Fruit fly (Drosophila melanogaster) Kc167 (cell line): ENCODE data around the gene CG32641.
"Not testable (repeated sequence)": the region's sequence is repeated elsewhere in the genome, so short reads cannot be mapped to it uniquely, and the experiment has no call there.

Source experiments
- Myc ChIP-seq: fragments of >200 bp; optimal IDR thresholded peaks from 2 replicates; lab custom pipeline; 2017; ENCODE audit warnings: missing external identifiers
- Sin3A ChIP-seq: fragments of >200 bp; optimal IDR thresholded peaks from 2 replicates; lab custom pipeline; 2018; ENCODE audit warnings: missing external identifiers
- h ChIP-seq: fragments of >200 bp; optimal IDR thresholded peaks from 3 replicates; lab custom pipeline; 2018; ENCODE audit warnings: missing external identifiers
- insv ChIP-seq: fragments of >200 bp; optimal IDR thresholded peaks from 3 replicates; lab custom pipeline; 2018; ENCODE audit warnings: missing external identifiers
- psq ChIP-seq: fragments of >200 bp; optimal IDR thresholded peaks from 2 replicates; lab custom pipeline; 2017; ENCODE audit warnings: missing external identifiers
- ttk ChIP-seq: sonication (Bioruptor generic); optimal IDR thresholded peaks from 2 replicates; lab custom pipeline; 2017; ENCODE audit warnings: missing external identifiers

CG32641 gene

DNA sequence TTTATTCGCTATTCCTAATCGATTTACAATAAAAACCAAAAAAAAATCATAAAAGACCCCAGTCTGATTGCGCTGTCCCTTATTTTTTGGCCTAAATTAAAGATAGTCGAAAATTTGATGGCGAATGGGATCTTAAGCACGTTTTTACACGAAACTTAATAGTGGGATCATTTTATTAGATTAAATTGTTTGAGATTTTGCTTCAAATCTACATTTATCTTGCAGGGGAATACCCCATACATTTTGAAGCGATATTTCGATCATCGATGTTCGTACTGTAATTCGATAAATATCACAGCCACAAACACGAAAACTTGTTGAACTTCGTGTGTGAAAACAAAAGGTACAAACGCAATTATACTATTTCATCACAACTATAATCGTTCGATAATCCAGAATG, at the start of gene CG32641:
Gene CG32641, plus strand, starts transcription at position 301 of the 400 bp plus-strand sequence.
- TF ChIP-seq psq (lab: Kevin White, UChicago); Sin3A (lab: Kevin White, UChicago); h: not testable (repeated sequence)

DNA sequence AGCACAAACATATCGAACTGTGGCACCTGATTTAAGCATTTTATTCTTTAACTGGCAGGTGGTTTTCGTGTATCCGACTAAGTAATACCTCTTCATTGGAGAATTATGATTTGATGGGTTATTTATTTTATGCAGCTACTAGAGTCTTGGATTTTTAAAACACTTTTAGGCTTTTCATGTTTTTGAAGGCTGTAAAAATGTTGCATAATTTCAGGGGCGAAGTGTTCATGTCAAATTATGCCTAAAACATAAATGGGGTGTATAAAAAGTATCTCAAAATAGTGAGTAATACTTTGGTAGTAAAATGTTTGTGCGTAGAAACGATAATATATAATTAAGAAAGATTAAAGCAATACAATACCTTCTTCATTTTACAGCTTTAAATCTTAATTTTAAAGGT, 49.5 kb upstream of the CG32641 start:
- TF ChIP-seq ttk (no peak), insv (lab: Kevin White, UChicago) (no peak), Myc (lab: Kevin White, UChicago) (no peak), Sin3A (lab: Kevin White, UChicago) (no peak), psq (lab: Kevin White, UChicago) (no peak), h (no peak)

DNA sequence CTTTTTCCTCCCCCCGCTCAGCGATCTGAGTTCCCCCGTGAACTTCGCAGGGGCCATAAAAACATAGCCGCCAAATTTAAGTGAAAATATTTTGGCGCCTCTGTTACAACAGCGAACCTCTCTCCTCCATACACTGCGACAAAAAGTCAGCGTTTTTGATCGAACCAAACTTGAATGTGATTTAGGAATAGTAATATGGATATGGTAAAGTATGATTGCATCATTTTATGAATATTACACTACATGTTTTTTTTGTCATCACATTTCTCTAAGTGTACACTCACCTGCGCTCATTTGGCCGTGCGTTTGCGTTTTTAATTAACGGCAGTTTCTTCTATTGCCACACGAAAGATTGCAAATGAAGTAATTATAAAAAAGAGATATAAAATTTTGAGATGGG, 48.6 kb upstream of the CG32641 start:
- TF ChIP-seq Sin3A (lab: Kevin White, UChicago) (no peak), h (no peak), psq (lab: Kevin White, UChicago) (no peak), Myc (lab: Kevin White, UChicago) (no peak), insv (lab: Kevin White, UChicago) (no peak), ttk (no peak)

DNA sequence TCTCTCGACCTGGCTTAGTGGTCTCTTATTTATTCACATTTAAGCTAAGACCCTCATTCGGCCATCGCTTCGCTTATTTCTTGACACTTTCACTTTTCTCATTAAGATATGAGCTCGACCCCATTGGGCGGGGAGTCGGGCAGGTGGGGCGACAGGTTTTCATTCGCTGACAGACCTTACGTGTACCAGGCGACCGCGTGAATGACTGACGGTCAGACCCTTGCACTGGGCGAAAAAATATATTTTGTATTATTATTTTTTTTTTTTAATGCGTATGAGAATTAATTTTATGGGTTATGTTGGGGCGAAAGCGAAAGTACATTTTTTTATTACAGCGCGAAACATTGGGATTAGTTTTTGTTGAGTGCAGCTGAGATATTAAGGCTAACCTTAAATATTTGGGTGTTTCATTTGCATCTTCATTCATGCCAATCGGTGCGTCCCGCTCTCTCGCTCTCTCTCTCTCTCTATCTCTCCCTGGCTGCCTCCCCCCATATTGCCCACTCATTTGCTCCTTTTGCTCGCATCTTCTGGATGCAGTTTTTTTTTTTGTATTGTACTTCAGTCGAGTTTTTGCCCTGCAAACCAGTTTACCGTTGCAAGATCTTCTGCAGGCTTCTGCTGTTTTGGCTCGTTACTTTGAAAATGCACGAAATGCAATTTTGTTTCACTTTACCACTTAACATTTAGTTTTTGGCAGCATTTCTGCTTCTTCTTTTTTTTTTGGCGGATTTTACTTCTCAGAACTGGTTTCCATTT, 47.2 kb upstream of the CG32641 start:
- no peak for TF ChIP-seq Sin3A (lab: Kevin White, UChicago)
- no peak for TF ChIP-seq Myc (lab: Kevin White, UChicago)
- no peak for TF ChIP-seq h
- no peak for TF ChIP-seq insv (lab: Kevin White, UChicago)
- no peak for TF ChIP-seq ttk
- TF ChIP-seq psq (lab: Kevin White, UChicago) = no peak

DNA sequence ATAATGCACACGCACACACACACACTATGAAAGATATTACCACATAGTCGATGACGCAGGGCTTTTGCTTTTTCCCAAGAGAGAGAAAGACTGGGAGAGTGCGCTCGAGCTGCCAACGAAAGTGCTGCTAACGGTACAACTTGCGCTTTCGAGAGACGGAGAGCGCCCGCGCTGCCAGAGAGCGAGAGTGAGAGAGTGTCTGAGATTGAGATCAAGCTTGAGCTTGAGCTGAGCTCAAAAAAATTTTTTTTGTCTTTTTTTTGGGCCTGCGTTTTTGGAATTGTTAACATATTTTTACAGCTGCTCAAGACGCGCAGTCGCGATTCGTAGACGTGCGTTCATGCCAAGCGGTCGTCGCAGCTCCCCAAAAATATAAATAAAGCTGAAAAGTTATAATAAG, 45.4 kb upstream of the CG32641 start, which contains the start of gene CG32645:
Gene CG32645, plus strand, starts transcription at position 313 of the 400 bp plus-strand sequence.
- TF ChIP-seq insv (lab: Kevin White, UChicago) = no peak
- TF ChIP-seq ttk = no peak
- TF ChIP-seq h = no peak
- no peak for TF ChIP-seq Myc (lab: Kevin White, UChicago)
- TF ChIP-seq Sin3A (lab: Kevin White, UChicago) = no peak
- TF ChIP-seq psq (lab: Kevin White, UChicago) = no peak

DNA sequence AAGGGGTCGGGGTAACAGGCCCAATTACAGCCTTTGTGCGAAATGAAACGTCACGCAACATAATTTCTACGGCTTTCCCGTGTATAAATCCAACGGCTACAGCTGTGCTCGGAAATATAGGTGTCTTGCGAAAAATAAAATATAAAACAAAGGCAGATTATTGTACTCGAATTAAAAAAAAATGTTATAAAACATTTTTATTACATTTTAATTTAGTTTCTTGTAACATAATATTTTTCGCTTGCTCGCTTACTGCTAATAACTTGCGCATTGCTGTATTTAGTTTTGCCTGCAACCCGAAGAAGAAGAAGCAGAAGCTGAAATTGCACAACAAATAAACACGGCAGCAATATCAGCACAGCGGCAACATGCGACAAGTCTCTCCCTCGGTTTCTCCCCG, 41.2 kb upstream of the CG32641 start:
- no peak for TF ChIP-seq Myc (lab: Kevin White, UChicago)

DNA sequence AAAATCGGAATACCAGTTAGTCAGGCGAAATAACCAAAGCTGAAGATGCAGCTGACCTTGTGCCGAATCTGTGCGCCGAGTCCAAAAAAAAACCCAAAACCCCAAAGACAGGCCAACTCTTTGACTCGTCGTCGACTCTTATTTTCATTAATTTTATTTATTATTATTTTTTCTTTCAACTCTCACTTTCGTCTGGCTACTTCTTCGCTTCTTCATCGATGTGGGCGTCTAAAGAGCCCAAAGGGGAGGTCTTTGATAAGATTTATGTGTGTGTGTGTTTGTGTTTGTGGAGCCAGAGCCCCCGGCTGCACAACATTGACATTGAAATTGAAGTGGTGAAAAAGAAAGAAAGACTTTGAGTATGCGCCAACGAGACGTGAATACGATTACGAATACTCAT, 38.4 kb upstream of the CG32641 start:
- no peak for TF ChIP-seq Myc (lab: Kevin White, UChicago)
- no peak for TF ChIP-seq psq (lab: Kevin White, UChicago)

DNA sequence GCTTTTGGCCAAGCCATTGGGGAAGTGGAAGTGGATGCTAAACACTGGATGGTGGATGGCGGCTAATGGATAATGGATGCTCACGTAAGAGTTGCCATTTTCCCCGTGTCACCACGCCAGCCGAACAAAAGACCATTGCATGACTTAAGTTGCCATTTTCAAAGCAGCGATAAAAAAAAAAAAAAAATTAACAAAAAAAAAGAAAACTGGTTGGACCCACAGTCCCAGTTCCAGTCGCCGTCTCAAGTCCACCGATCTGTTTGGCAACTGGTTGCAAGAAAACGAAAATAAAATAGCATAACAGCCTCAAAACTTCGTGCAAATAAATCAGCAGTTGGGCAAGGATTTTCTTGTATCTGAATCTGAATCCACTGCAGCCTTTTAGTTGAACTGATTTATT, 35.2 kb upstream of the CG32641 start:
- TF ChIP-seq insv (lab: Kevin White, UChicago) (no peak), h (no peak), Sin3A (lab: Kevin White, UChicago) (no peak), ttk (no peak), Myc (lab: Kevin White, UChicago) (no peak), psq (lab: Kevin White, UChicago) (no peak)

DNA sequence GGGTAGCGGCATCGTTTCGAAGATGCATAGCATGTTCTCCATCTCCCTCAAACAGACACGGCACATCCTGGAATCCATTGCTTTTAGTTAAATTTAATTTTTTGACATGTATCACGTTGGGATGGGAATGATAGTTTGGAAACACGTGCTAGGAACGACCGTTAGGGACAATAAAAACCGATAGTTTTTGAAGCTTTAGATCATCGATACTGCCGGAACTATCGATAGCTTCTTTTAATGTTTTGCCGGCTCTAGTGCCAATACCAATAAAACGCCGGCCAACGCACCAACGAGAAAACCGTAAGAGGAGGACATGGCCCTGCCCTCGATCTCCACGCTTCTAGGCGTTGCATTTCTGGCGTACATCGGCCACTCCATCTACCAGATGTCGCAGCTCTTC, 29.5 kb upstream of the CG32641 start, which contains the start of the genes CG4318 and CG4332:
Gene CG4318, minus strand, starts transcription at position 142 of the 400 bp plus-strand sequence.
Gene CG4332, plus strand, starts transcription at position 256 of the 400 bp plus-strand sequence.
- TF ChIP-seq insv (lab: Kevin White, UChicago) (no peak), h (no peak)

DNA sequence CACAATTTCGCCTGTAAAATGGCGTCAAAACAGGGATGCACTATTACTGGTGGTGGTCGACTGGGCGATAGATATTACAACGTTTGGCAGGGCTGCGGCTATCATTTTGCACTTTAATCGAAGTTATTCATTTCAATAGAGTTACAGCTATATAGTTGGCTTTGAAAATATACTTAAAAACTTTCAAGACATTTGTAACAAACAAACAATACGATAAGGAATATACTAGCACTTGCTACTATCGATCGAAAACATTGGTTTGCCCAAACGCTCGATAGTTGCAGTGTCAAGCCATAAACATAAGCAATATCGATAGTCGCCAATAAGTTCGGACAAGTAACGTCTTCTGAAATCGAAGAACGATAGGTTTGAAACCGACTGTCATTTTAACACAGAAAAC, 24.8 kb upstream of the CG32641 start, which contains the start of the genes Bap60 and CG12096:
Gene Bap60, minus strand, starts transcription at position 28 of the 400 bp plus-strand sequence.
Gene CG12096, plus strand, starts transcription at position 124 of the 400 bp plus-strand sequence.
- TF ChIP-seq Sin3A (lab: Kevin White, UChicago) = no peak
- TF ChIP-seq psq (lab: Kevin White, UChicago) = no peak
- no peak for TF ChIP-seq ttk
- no peak for TF ChIP-seq h
- TF ChIP-seq Myc (lab: Kevin White, UChicago) = no peak
- no peak for TF ChIP-seq insv (lab: Kevin White, UChicago)

DNA sequence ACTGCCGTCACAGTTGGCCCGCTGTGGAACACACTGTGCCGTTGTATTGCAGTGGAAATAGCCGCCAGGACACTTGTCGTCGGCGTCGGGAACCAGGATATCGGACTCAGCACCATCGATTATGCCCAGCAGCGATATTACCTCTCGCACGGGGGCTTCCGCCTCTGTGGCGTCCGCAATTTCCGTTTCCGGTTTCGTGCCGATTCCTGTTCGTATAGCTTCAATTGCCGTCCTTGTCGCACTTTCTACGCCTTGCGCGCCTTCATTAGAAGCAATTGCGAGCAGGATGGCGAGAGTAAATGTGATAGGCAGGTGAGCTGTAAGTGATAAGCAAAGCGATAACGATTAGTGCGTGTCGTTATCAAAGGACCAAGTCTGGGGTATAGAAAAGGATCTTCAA, 11.4 kb upstream of the CG32641 start:
- TF ChIP-seq h (no peak), psq (lab: Kevin White, UChicago) (no peak), Sin3A (lab: Kevin White, UChicago) (no peak), Myc (lab: Kevin White, UChicago) (no peak), insv (lab: Kevin White, UChicago) (no peak), ttk (no peak)

DNA sequence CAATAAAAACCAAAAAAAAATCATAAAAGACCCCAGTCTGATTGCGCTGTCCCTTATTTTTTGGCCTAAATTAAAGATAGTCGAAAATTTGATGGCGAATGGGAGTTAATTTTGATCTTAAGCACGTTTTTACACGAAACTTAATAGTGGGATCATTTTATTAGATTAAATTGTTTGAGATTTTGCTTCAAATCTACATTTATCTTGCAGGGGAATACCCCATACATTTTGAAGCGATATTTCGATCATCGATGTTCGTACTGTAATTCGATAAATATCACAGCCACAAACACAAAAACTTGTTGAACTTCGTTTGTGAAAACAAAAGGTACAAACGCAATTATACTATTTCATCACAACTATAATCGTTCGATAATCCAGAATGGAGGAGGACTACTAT, 6.6 kb upstream of the CG32641 start, which contains the start of gene CG32640:
Gene CG32640, plus strand, starts transcription at position 286 of the 400 bp plus-strand sequence.
- not testable (repeated sequence) for TF ChIP-seq Myc (lab: Kevin White, UChicago); ttk; insv (lab: Kevin White, UChicago)

DNA sequence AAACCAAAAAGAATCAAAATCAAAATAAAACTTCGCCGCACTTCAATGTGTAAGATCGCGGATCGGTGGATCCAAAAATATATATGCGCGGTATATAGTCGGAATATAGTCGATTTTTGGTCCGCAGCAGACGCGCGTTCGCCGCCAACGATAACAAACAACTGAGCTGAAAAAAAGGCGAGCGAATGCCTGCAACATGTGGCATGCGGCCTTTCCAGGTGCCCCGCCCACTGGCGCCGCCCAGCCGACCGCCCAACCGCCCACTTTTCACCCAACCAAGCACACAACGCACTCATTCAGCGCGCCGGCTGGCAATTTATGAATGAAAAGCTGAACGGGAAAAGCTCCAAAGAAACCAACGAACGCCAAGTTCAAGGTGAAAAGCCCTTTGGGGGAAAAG, 4.8 kb downstream of the CG32641 start, which contains the start of gene Lgr4:
Gene Lgr4, minus strand, starts transcription at position 133 of the 400 bp plus-strand sequence.
- no peak for TF ChIP-seq h
- no peak for TF ChIP-seq ttk
- no peak for TF ChIP-seq insv (lab: Kevin White, UChicago)
- no peak for TF ChIP-seq Myc (lab: Kevin White, UChicago)
- no peak for TF ChIP-seq Sin3A (lab: Kevin White, UChicago)
- no peak for TF ChIP-seq psq (lab: Kevin White, UChicago)
